Worm (Caenorhabditis elegans) whole organism, young adult: Measurements from ENCODE around the gene pll-1.

Source experiments
- C17E4.6 ChIP-seq: fragments of 200-800 bp; sonication (Bioruptor generic); IDR thresholded peaks from 2 replicates; pipeline ENCODE4 v1.3.6; 2022; ENCODE audit warnings: missing genetic modification reagents, missing genetic modification characterization, missing compliant biosample characterization
- F33H1.4 ChIP-seq: fragments of 200-800 bp; sonication (Bioruptor generic); IDR thresholded peaks from 2 replicates; pipeline ENCODE4 v1.3.6; 2022; ENCODE audit warnings: missing genetic modification reagents, missing genetic modification characterization, missing compliant biosample characterization
- F37B4.10 ChIP-seq: fragments of 200-800 bp; sonication (Bioruptor generic); IDR thresholded peaks from 2 replicates; pipeline ENCODE4 v1.3.6; 2022; ENCODE audit warnings: missing genetic modification characterization, missing compliant biosample characterization
- F57A8.1 ChIP-seq: fragments of 200-800 bp; sonication (Bioruptor generic); optimal IDR thresholded peaks from 2 replicates; lab custom pipeline; 2018; ENCODE audit warnings: mild to moderate bottlenecking, missing genetic modification characterization, moderate library complexity, missing compliant biosample characterization
- Y56A3A.18 ChIP-seq: fragments of 200-800 bp; sonication (Bioruptor generic); IDR thresholded peaks from 2 replicates; pipeline ENCODE4 v1.3.6; 2022; ENCODE audit warnings: missing genetic modification reagents, missing genetic modification characterization, missing compliant biosample characterization
- Y95B8A.8 ChIP-seq: fragments of 200-800 bp; sonication (Bioruptor generic); IDR thresholded peaks from 2 replicates; pipeline ENCODE4 v1.3.6; 2022; ENCODE audit warnings: missing genetic modification reagents, missing genetic modification characterization, missing compliant biosample characterization
- aptf-3 ChIP-seq: fragments of 200-800 bp; sonication (Bioruptor generic); IDR thresholded peaks from 2 replicates; pipeline ENCODE4 v1.3.6; 2022; ENCODE audit warnings: missing genetic modification characterization, missing compliant biosample characterization
- atf-7 ChIP-seq: sonication (generic microtip); optimal IDR thresholded peaks from 2 replicates; lab custom pipeline; 2017; ENCODE audit warnings: mild to moderate bottlenecking, missing genetic modification characterization, missing compliant biosample characterization
- attf-5 ChIP-seq: fragments of 200-800 bp; sonication (Bioruptor generic); optimal IDR thresholded peaks from 2 replicates; lab custom pipeline; 2018; ENCODE audit warnings: mild to moderate bottlenecking, missing genetic modification characterization, missing compliant biosample characterization
- bed-2 ChIP-seq: fragments of 200-800 bp; sonication (Bioruptor generic); IDR thresholded peaks from 2 replicates; pipeline ENCODE4 v1.3.6; 2022; ENCODE audit warnings: missing genetic modification reagents, missing genetic modification characterization, missing compliant biosample characterization
- cebp-2 ChIP-seq: fragments of 200-800 bp; sonication (Bioruptor generic); IDR thresholded peaks from 2 replicates; pipeline ENCODE4 v1.3.6; 2022; ENCODE audit warnings: missing genetic modification characterization, missing compliant biosample characterization
- ceh-100 ChIP-seq: fragments of 200-800 bp; sonication (Bioruptor generic); IDR thresholded peaks from 2 replicates; pipeline ENCODE4 v1.3.6; 2022; ENCODE audit warnings: missing genetic modification reagents, missing genetic modification characterization, missing compliant biosample characterization
- ceh-58 ChIP-seq: fragments of 200-800 bp; sonication (Bioruptor generic); IDR thresholded peaks from 2 replicates; pipeline ENCODE4 v1.3.6; 2022; ENCODE audit warnings: missing genetic modification characterization, missing compliant biosample characterization
- ceh-79 ChIP-seq: sonication (generic microtip); optimal IDR thresholded peaks from 2 replicates; lab custom pipeline; 2017; ENCODE audit warnings: mild to moderate bottlenecking, missing genetic modification characterization, missing compliant biosample characterization
- chd-7 ChIP-seq: sonication (generic microtip); optimal IDR thresholded peaks from 2 replicates; lab custom pipeline; 2016; ENCODE audit warnings: mild to moderate bottlenecking, missing genetic modification characterization, moderate library complexity, missing compliant biosample characterization
- die-1 ChIP-seq: sonication (generic microtip); optimal IDR thresholded peaks from 2 replicates; lab custom pipeline; 2016; ENCODE audit warnings: missing genotype, mild to moderate bottlenecking, missing genetic modification characterization, missing compliant biosample characterization
- egl-44 ChIP-seq: fragments of 200-800 bp; sonication (Bioruptor generic); IDR thresholded peaks from 2 replicates; pipeline ENCODE4 v1.3.6; 2022; ENCODE audit warnings: missing genetic modification reagents, missing genetic modification characterization, missing compliant biosample characterization
- egrh-3 ChIP-seq: fragments of 200-800 bp; sonication (Bioruptor generic); IDR thresholded peaks from 2 replicates; pipeline ENCODE4 v1.3.6; 2022; ENCODE audit warnings: missing genetic modification reagents, missing genetic modification characterization, missing compliant biosample characterization
- fkh-3 ChIP-seq: sonication (generic microtip); optimal IDR thresholded peaks from 2 replicates; lab custom pipeline; 2016; ENCODE audit warnings: mild to moderate bottlenecking, missing genetic modification characterization, missing compliant biosample characterization
- let-526 ChIP-seq: fragments of 200-800 bp; sonication (Bioruptor generic); IDR thresholded peaks from 2 replicates; pipeline ENCODE4 v1.3.6; 2022; ENCODE audit warnings: missing genetic modification reagents, missing genetic modification characterization, missing compliant biosample characterization
- lin-35 ChIP-seq, 3 experiments: fragments of 150-350 bp in 2 of 3; sonication (generic microtip) in 1 of 3; optimal IDR thresholded peaks; 2 replicates each; lab custom pipeline; 2014 to 2018; ENCODE audit warnings: missing biosample characterization in 3 of 3, missing genetic modification characterization in 3 of 3, missing genetic modification reagents in 3 of 3
- lin-40 ChIP-seq: sonication (generic microtip); optimal IDR thresholded peaks from 2 replicates; lab custom pipeline; 2016; ENCODE audit warnings: missing genetic modification characterization, mild to moderate bottlenecking, missing compliant biosample characterization, missing genotype, missing genetic modification reagents
- madf-10 ChIP-seq: sonication (generic microtip); optimal IDR thresholded peaks from 2 replicates; lab custom pipeline; 2016; ENCODE audit warnings: mild to moderate bottlenecking, missing genetic modification characterization, missing compliant biosample characterization
- madf-6 ChIP-seq: fragments of 200-800 bp; sonication (Bioruptor generic); IDR thresholded peaks from 2 replicates; pipeline ENCODE4 v1.3.6; 2022; ENCODE audit warnings: missing genetic modification reagents, missing genetic modification characterization, missing compliant biosample characterization
- mel-28 ChIP-seq: sonication (generic microtip); optimal IDR thresholded peaks from 2 replicates; lab custom pipeline; 2016; ENCODE audit warnings: borderline replicate concordance, mild to moderate bottlenecking, missing genetic modification characterization, missing compliant biosample characterization
- nhr-27 ChIP-seq: fragments of 200-800 bp; sonication (Bioruptor generic); optimal IDR thresholded peaks from 2 replicates; lab custom pipeline; 2018; ENCODE audit warnings: mild to moderate bottlenecking, missing genetic modification characterization, moderate library complexity, missing compliant biosample characterization
- nhr-90 ChIP-seq: sonication (generic microtip); optimal IDR thresholded peaks from 2 replicates; lab custom pipeline; 2016; ENCODE audit warnings: missing genotype, mild to moderate bottlenecking, missing genetic modification characterization, missing compliant biosample characterization
- pbrm-1 ChIP-seq: fragments of 200-800 bp; sonication (Bioruptor generic); IDR thresholded peaks from 2 replicates; pipeline ENCODE4 v1.3.6; 2022; ENCODE audit warnings: missing genetic modification reagents, missing genetic modification characterization, missing compliant biosample characterization
- rcor-1 ChIP-seq: fragments of 200-800 bp; sonication (Bioruptor generic); IDR thresholded peaks from 2 replicates; pipeline ENCODE4 v1.3.6; 2022; ENCODE audit warnings: missing genetic modification reagents, missing genetic modification characterization, missing compliant biosample characterization
- rec-8 ChIP-seq, 2 experiments: sonication (generic microtip); optimal IDR thresholded peaks; 2 replicates each; lab custom pipeline; 2016; ENCODE audit warnings: mild to moderate bottlenecking in 2 of 2, missing genetic modification characterization in 2 of 2, missing genetic modification reagents in 2 of 2, missing genotype in 2 of 2, missing biosample characterization in 1 of 2, missing compliant biosample characterization in 1 of 2, moderate library complexity in 1 of 2
- sdz-38 ChIP-seq: sonication (generic microtip); optimal IDR thresholded peaks from 2 replicates; lab custom pipeline; 2016; ENCODE audit warnings: missing genotype, missing genetic modification characterization, missing compliant biosample characterization
- snpc-1.1 ChIP-seq: sonication (generic microtip); optimal IDR thresholded peaks from 2 replicates; lab custom pipeline; 2017; ENCODE audit warnings: missing genetic modification characterization, mild to moderate bottlenecking, missing compliant biosample characterization, antibody characterized with exemption, moderate library complexity, missing genotype, missing genetic modification reagents; ENCODE audit not compliant: insufficient read depth
- snpc-3.4 ChIP-seq: sonication (generic microtip); optimal IDR thresholded peaks from 2 replicates; lab custom pipeline; 2017; ENCODE audit warnings: missing genetic modification characterization, mild to moderate bottlenecking, missing compliant biosample characterization, antibody characterized with exemption, moderate library complexity, missing genotype, missing genetic modification reagents
- snpc-4 ChIP-seq, 5 experiments: fragments of 150-350 bp in 1 of 5; sonication (generic microtip) in 4 of 5; optimal IDR thresholded peaks; 2 replicates each; lab custom pipeline; 2014 to 2018; ENCODE audit warnings: missing genetic modification characterization in 5 of 5, missing biosample characterization in 3 of 5, antibody characterized with exemption in 2 of 5, mild to moderate bottlenecking in 2 of 5, missing compliant biosample characterization in 2 of 5, missing genotype in 2 of 5, moderate library complexity in 2 of 5, missing genetic modification reagents in 1 of 5
- tbp1 ChIP-seq: fragments of 200-800 bp; sonication (Bioruptor generic); optimal IDR thresholded peaks from 2 replicates; lab custom pipeline; 2018; ENCODE audit warnings: mild to moderate bottlenecking, missing genetic modification characterization, missing compliant biosample characterization
- tlf-1 ChIP-seq: fragments of 200-800 bp; sonication (Bioruptor generic); optimal IDR thresholded peaks from 2 replicates; lab custom pipeline; 2018; ENCODE audit warnings: mild to moderate bottlenecking, missing genetic modification characterization, missing compliant biosample characterization
- xnd-1 ChIP-seq: sonication (generic microtip); optimal IDR thresholded peaks from 2 replicates; lab custom pipeline; 2016; ENCODE audit warnings: missing genotype, missing genetic modification reagents, missing genetic modification characterization, missing compliant biosample characterization
- zfh-2 ChIP-seq: fragments of 200-800 bp; sonication (Bioruptor generic); conservative IDR thresholded peaks from 2 replicates; pipeline ENCODE4 v1.3.6; 2022; ENCODE audit warnings: missing genetic modification reagents, missing genetic modification characterization, missing compliant biosample characterization
- ztf-18 ChIP-seq: sonication (generic microtip); optimal IDR thresholded peaks from 2 replicates; lab custom pipeline; 2016; ENCODE audit warnings: missing genotype, mild to moderate bottlenecking, missing genetic modification characterization, missing compliant biosample characterization
- ztf-22 ChIP-seq: fragments of 200-800 bp; sonication (Bioruptor generic); optimal IDR thresholded peaks from 2 replicates; lab custom pipeline; 2018; ENCODE audit warnings: mild to moderate bottlenecking, missing genetic modification characterization, moderate library complexity, missing compliant biosample characterization
- ztf-26 ChIP-seq: sonication (generic microtip); optimal IDR thresholded peaks from 2 replicates; lab custom pipeline; 2017; ENCODE audit warnings: missing genetic modification characterization, missing compliant biosample characterization
- ztf-3 ChIP-seq: fragments of 200-800 bp; sonication (Bioruptor generic); optimal IDR thresholded peaks from 2 replicates; lab custom pipeline; 2018; ENCODE audit warnings: mild to moderate bottlenecking, missing genetic modification characterization, missing compliant biosample characterization
- ztf-6 ChIP-seq: fragments of 200-800 bp; sonication (Bioruptor generic); IDR thresholded peaks from 2 replicates; pipeline ENCODE4 v1.3.6; 2022; ENCODE audit warnings: missing genetic modification reagents, missing genetic modification characterization, missing compliant biosample characterization

pll-1 gene

DNA sequence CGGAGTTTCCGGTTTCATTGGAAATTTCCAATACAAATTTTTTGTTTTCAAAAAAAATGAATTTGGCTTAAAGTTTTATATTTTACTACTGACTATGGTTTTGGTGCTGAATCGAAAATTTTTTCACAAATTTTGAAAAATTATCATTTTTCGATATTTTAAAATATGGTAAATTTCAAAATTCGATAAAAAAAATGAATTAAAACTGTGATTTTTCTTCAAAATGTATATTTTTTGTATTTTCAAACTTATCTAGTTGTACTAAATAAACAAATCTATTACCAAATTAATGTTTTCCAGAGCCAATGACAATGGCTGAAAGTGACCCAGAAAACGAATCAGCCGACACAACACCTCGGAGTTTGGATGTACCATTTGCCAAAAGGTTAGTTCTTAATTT is at the start of gene pll-1:
Gene pll-1, plus strand, starts transcription at position 301 of the 400 bp plus-strand sequence.
- TF ChIP-seq let-526 (GFP tag; lab: Robert Waterston, UW): no peak
- TF ChIP-seq nhr-90 (tag; lab: Kevin White, UChicago): no peak
- no peak for TF ChIP-seq madf-10 (tag; lab: Kevin White, UChicago)
- TF ChIP-seq snpc-1.1 (tag; lab: Kevin White, UChicago): no peak
- TF ChIP-seq mel-28 (tag; lab: Kevin White, UChicago): no peak
- no peak for TF ChIP-seq ztf-18 (tag; lab: Kevin White, UChicago)
- no peak for TF ChIP-seq Y56A3A.18 (GFP tag; lab: Robert Waterston, UW)
- TF ChIP-seq tlf-1 (GFP tag; lab: Kevin White, UChicago): no peak
- TF ChIP-seq cebp-2 (GFP tag; lab: Robert Waterston, UW): no peak
- TF ChIP-seq ztf-26: no peak
- no peak for TF ChIP-seq bed-2 (GFP tag; lab: Robert Waterston, UW)
- TF ChIP-seq die-1 (tag; lab: Kevin White, UChicago): no peak
- no peak for TF ChIP-seq snpc-3.4
- TF ChIP-seq attf-5: no peak
- TF ChIP-seq Y95B8A.8: no peak
- no peak for TF ChIP-seq F37B4.10
- TF ChIP-seq ceh-58 (GFP tag; lab: Robert Waterston, UW): no peak
- TF ChIP-seq rec-8 (tag; optimal IDR thresholded peaks at IDR 0.05; lab: Kevin White, UChicago): no peak
- no peak for TF ChIP-seq egrh-3 (GFP tag; lab: Robert Waterston, UW)
- no peak for TF ChIP-seq zfh-2
- TF ChIP-seq, all 124 proteins: peak for 0

ce11 chrIII:343141-343345 is 22.7 kb upstream of the pll-1 start, which contains the start of gene Y50D7A.8:
Gene Y50D7A.8, minus strand, starts transcription at chrIII:343241.
- no peak for TF ChIP-seq madf-6 (GFP tag; lab: Robert Waterston, UW)
- TF ChIP-seq tbp1: no peak
- TF ChIP-seq C17E4.6 (GFP tag; lab: Robert Waterston, UW): no peak
- no peak for TF ChIP-seq egl-44 (GFP tag; lab: Robert Waterston, UW)
- TF ChIP-seq chd-7 (tag; lab: Kevin White, UChicago): no peak

ce11 chrIII:343346-344220 is 22.2 kb upstream of the pll-1 start:
- peak in 1 of 3 experiments; percentile 40 for TF ChIP-seq lin-35 (GFP tag; optimal IDR thresholded peaks at IDR 0.05; lab: Kevin White, UChicago)
- no peak for TF ChIP-seq mel-28 (tag; lab: Kevin White, UChicago)
- no peak for TF ChIP-seq tbp1
- TF ChIP-seq ceh-79 (tag; lab: Kevin White, UChicago): no peak
- no peak for TF ChIP-seq sdz-38 (tag; lab: Kevin White, UChicago)
- no peak for TF ChIP-seq ztf-22
- TF ChIP-seq pbrm-1 (GFP tag; lab: Robert Waterston, UW): 0 out of 2 replicates have a peak, but pooled peaks have one; percentile 8
- no peak for TF ChIP-seq rcor-1 (GFP tag; lab: Robert Waterston, UW)
- no peak for TF ChIP-seq ceh-58 (GFP tag; lab: Robert Waterston, UW)
- no peak for TF ChIP-seq fkh-3
- no peak for TF ChIP-seq aptf-3 (GFP tag; lab: Robert Waterston, UW)
- TF ChIP-seq F33H1.4 (GFP tag; lab: Robert Waterston, UW): no peak
- no peak for TF ChIP-seq F57A8.1 (GFP tag; lab: Kevin White, UChicago)
- no peak for TF ChIP-seq ceh-100
- no peak for TF ChIP-seq snpc-4 (GFP tag; optimal IDR thresholded peaks at IDR 0.05; lab: Kevin White, UChicago)
- no peak for TF ChIP-seq snpc-4 (tag; optimal IDR thresholded peaks at IDR 0.05; lab: Kevin White, UChicago)
- no peak for TF ChIP-seq cebp-2 (GFP tag; lab: Robert Waterston, UW)
- TF ChIP-seq ztf-3: no peak
- no peak for TF ChIP-seq xnd-1 (tag; lab: Kevin White, UChicago)
- peak; percentile 15 for TF ChIP-seq atf-7
- no peak for TF ChIP-seq nhr-90 (tag; lab: Kevin White, UChicago)
- no peak for TF ChIP-seq let-526 (GFP tag; lab: Robert Waterston, UW)
- TF ChIP-seq ztf-18 (tag; lab: Kevin White, UChicago): no peak
- no peak for TF ChIP-seq rec-8 (tag; optimal IDR thresholded peaks at IDR 0.05; lab: Kevin White, UChicago)
- TF ChIP-seq lin-40: peak; percentile 17
- TF ChIP-seq nhr-27: no peak
- no peak for TF ChIP-seq ztf-6 (GFP tag; lab: Robert Waterston, UW)
